Worm (Caenorhabditis elegans) whole organism, L2 larva: ENCODE results near the gene C52G5.2.

Experiments
- R02D3.7 ChIP-seq: fragments of 150-350 bp; optimal IDR thresholded peaks from 2 replicates; lab custom pipeline; 2014; ENCODE audit warnings: missing biosample characterization, missing genetic modification characterization
- blmp-1 ChIP-seq: sonication (generic microtip); optimal IDR thresholded peaks from 2 replicates; lab custom pipeline; 2017; ENCODE audit warnings: missing genetic modification characterization, mild to moderate bottlenecking, missing compliant biosample characterization, antibody characterized with exemption, moderate library complexity; ENCODE audit not compliant: insufficient read depth
- lin-39 ChIP-seq: fragments of 150-350 bp; optimal IDR thresholded peaks from 2 replicates; lab custom pipeline; 2014; ENCODE audit warnings: missing biosample characterization, missing genetic modification reagents, missing genetic modification characterization

- TF ChIP-seq lin-39 (tag; lab: Kevin White, UChicago) (no peak), R02D3.7 (tag; lab: Kevin White, UChicago) (no peak), blmp-1 (tag; lab: Kevin White, UChicago) (no peak)
Observed at ce11 chrX:12818768-12819167, 24.3 kb upstream of the C52G5.2 start.
